Fruit fly (Drosophila melanogaster): ENCODE measurements around the gene out.
A peak's percentile ranks its signal among the peaks of the same experiment; 100 is the strongest.

Gene out

dm6 chrX:19281271-19281670 lies 40.6 kb downstream of the out start:
- 0 out of 2 replicates have a peak, but pooled peaks have one; percentile 22 for TF ChIP-seq CG14014 (GFP tag; IDR thresholded peaks at IDR 0.05)
- no peak for TF ChIP-seq sqz (GFP tag; optimal IDR thresholded peaks at IDR 0.05)
- TF ChIP-seq pzg (GFP tag; optimal IDR thresholded peaks at IDR 0.05) = no peak
- TF ChIP-seq jing (GFP tag; optimal IDR thresholded peaks at IDR 0.05) = no peak
- peak; percentile 3 for TF ChIP-seq CG10979 (tag; optimal IDR thresholded peaks at IDR 0.05)
- peak; percentile 63; the same call in 1 of the 2 replicates for TF ChIP-seq CG32532 (GFP tag; IDR thresholded peaks at IDR 0.05)
- TF ChIP-seq Bdp1 (GFP tag; optimal IDR thresholded peaks at IDR 0.05) = no peak
- no peak for TF ChIP-seq Chrac-16 (GFP tag; optimal IDR thresholded peaks at IDR 0.05)
- peak; percentile 75 for TF ChIP-seq Med (GFP tag)
- TF ChIP-seq MESR4 (GFP tag; optimal IDR thresholded peaks at IDR 0.05) = no peak
- TF ChIP-seq CG11695 (GFP tag; IDR thresholded peaks at IDR 0.05) = peak; percentile 27; the same call in 1 of the 3 replicates
- peak; percentile 14 for TF ChIP-seq Fer3 (tag; optimal IDR thresholded peaks at IDR 0.05)
- TF ChIP-seq unpg (GFP tag; optimal IDR thresholded peaks at IDR 0.05) = peak; percentile 53
- peak; percentile 28; the same call in 1 of the 4 replicates for TF ChIP-seq Gug (GFP tag; IDR thresholded peaks at IDR 0.05)
- peak; percentile 59 for TF ChIP-seq vvl (GFP tag; IDR thresholded peaks at IDR 0.05)
- TF ChIP-seq YL-1 (GFP tag; optimal IDR thresholded peaks at IDR 0.05) = no peak
- peak; percentile 66 for TF ChIP-seq Rfx (GFP tag; IDR thresholded peaks at IDR 0.05)
- TF ChIP-seq CG4854 (GFP tag; optimal IDR thresholded peaks at IDR 0.05) = no peak
- no peak for TF ChIP-seq stc (GFP tag; IDR thresholded peaks at IDR 0.05)
- TF ChIP-seq CG12659 (GFP tag; optimal IDR thresholded peaks at IDR 0.05) = peak; percentile 23
- peak; percentile 37 for TF ChIP-seq CG6813 (GFP tag; optimal IDR thresholded peaks at IDR 0.05)
- TF ChIP-seq zf30C (GFP tag; optimal IDR thresholded peaks at IDR 0.05) = peak; percentile 66
- TF ChIP-seq PHDP (tag; optimal IDR thresholded peaks at IDR 0.05) = peak; percentile 28
- TF ChIP-seq slp2 (GFP tag; optimal IDR thresholded peaks at IDR 0.05) = no peak
- TF ChIP-seq Hr51 (GFP tag; optimal IDR thresholded peaks at IDR 0.05) = peak in 1 of 2 experiments; percentile 41
- TF ChIP-seq CG8388 (GFP tag; optimal IDR thresholded peaks at IDR 0.05) = peak; percentile 12
- TF ChIP-seq CG12155 (GFP tag; optimal IDR thresholded peaks at IDR 0.05) = peak; percentile 9
- peak; percentile 63 for TF ChIP-seq gem (tag; optimal IDR thresholded peaks at IDR 0.05)
- TF ChIP-seq Ets65A (GFP tag) = peak; percentile 66
- peak; percentile 14 for TF ChIP-seq sens (GFP tag)
- no peak for TF ChIP-seq CG34224 (GFP tag; IDR thresholded peaks at IDR 0.05; ENCODE audit: partially characterized antibody)
- TF ChIP-seq Meics (GFP tag; optimal IDR thresholded peaks at IDR 0.05) = peak; percentile 56
- TF ChIP-seq CG2712 (tag; optimal IDR thresholded peaks at IDR 0.05) = peak; percentile 27
- TF ChIP-seq Xbp1 (GFP tag; optimal IDR thresholded peaks at IDR 0.05) = peak; percentile 35
- TF ChIP-seq CG8290 (GFP tag; optimal IDR thresholded peaks at IDR 0.05) = no peak
- peak in 1 of 2 experiments; percentile 59 for TF ChIP-seq CG8290 (tag; optimal IDR thresholded peaks at IDR 0.05)
- TF ChIP-seq CG6683 (GFP tag; optimal IDR thresholded peaks at IDR 0.05) = no peak
- TF ChIP-seq wdn (GFP tag; IDR thresholded peaks at IDR 0.05) = 0 out of 2 replicates have a peak, but pooled peaks have one; percentile 31
- 0 out of 2 replicates have a peak, but pooled peaks have one; percentile 12 for TF ChIP-seq sob (GFP tag; IDR thresholded peaks at IDR 0.05)
- no peak for TF ChIP-seq gt (GFP tag; IDR thresholded peaks at IDR 0.05)
- peak; percentile 30 for TF ChIP-seq D19A (tag; optimal IDR thresholded peaks at IDR 0.05)
- peak; percentile 31 for TF ChIP-seq phol (tag; optimal IDR thresholded peaks at IDR 0.05)
- no peak for TF ChIP-seq croc (GFP tag; conservative IDR thresholded peaks at IDR 0.05)
- peak; percentile 47 for TF ChIP-seq sd (tag; optimal IDR thresholded peaks at IDR 0.05)
- TF ChIP-seq rib (GFP tag; IDR thresholded peaks at IDR 0.05) = no peak
- peak; percentile 34; the same call in 1 of the 2 replicates for TF ChIP-seq Xrp1 (GFP tag; IDR thresholded peaks at IDR 0.05)
- peak; percentile 22 for TF ChIP-seq caup (GFP tag; optimal IDR thresholded peaks at IDR 0.05; ENCODE audit: severe bottlenecking)
- peak; percentile 6 for TF ChIP-seq CG10209 (GFP tag; optimal IDR thresholded peaks at IDR 0.05)
- TF ChIP-seq CG2202 (tag; optimal IDR thresholded peaks at IDR 0.05) = no peak
- peak; percentile 3 for TF ChIP-seq Fer1 (GFP tag; optimal IDR thresholded peaks at IDR 0.05)

Measured in whole organism, embryonic.